Worm (Caenorhabditis elegans): ENCODE data around the gene F09E5.14.

F09E5.14 gene

DNA sequence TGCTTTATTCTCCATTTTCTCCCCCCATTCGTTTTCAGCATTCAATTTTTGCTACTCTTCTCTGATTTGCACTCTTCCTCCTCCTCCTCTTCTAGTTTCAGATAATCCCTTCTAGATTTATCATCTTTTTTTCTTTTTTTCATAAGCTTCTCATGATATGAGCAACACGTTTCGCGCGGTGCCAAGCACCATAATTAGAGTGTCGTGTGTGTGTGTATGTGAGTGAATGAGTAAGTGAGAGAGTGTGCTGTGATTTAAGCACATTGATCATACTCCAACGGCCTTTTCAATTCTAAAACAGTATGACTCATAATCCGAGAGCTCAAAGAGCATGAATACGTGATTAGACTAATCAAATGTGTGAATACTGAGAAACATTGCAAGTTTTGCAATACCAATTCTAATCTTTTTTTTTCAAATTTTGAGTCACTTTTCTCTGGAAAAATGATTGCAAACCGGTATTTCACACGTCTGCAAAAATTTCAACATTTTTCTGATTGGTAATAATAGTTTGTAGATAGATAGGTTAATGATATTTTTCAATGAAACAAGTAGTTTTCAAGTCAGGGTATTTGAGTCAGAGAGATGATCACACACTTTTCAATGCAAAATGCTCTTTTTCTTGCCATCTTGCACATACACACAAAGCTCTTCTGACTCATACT is 9.2 kb downstream of the F09E5.14 start:
- TF ChIP-seq ekl-4 (GFP tag; IDR thresholded peaks at IDR 0.05) (no peak), nhr-90 (tag; optimal IDR thresholded peaks at IDR 0.05) (no peak), chd-7 (tag; optimal IDR thresholded peaks at IDR 0.05) (peak; percentile 15), B0261.1 (tag; optimal IDR thresholded peaks at IDR 0.05) (no peak), die-1 (tag; optimal IDR thresholded peaks at IDR 0.05) (no peak), rpc-1 (optimal IDR thresholded peaks at IDR 0.05) (no peak), rpc-1 (tag; optimal IDR thresholded peaks at IDR 0.05) (no peak), lsl-1 (GFP tag; optimal IDR thresholded peaks at IDR 0.05) (no peak)

ce11 chrII:5334628-5335027 is 10.0 kb downstream of the F09E5.14 start:
- TF ChIP-seq snpc-1.1 (tag; optimal IDR thresholded peaks at IDR 0.05; ENCODE audit: insufficient read depth) = no peak
- TF ChIP-seq ztf-6 (GFP tag; IDR thresholded peaks at IDR 0.05) = no peak
- TF ChIP-seq hlh-12 (tag; optimal IDR thresholded peaks at IDR 0.05) = no peak
- no peak for TF ChIP-seq ztf-26 (tag; optimal IDR thresholded peaks at IDR 0.05)
- TF ChIP-seq C17E4.6 (GFP tag; IDR thresholded peaks at IDR 0.05) = no peak
- no peak for TF ChIP-seq hsf-1 (GFP tag; IDR thresholded peaks at IDR 0.05)
- no peak for TF ChIP-seq F37B4.10 (GFP tag; IDR thresholded peaks at IDR 0.05)

DNA sequence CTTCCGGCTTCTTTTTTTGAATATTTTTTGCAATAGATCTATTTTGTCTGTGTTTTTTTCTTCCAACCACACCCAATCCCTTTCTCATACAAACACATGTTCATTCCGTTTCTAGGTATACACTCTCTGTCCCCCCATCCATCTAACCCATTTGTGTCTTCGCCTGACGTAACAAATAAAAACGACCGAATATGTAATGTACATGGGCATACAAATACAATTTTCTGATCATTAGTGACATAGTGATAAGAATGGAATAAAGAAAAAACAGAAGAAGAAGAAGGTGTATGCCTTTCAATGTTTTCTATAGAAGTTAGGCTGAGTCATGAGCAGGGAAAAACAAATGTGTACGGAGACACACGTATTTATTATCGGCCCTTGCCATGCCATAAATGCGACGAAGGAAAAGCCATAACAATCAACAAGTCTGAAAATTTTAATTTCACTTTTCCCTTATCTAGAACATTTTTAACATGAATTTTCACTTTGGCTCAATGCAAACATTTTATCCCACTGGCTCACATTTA is 10.9 kb downstream of the F09E5.14 start:
- TF ChIP-seq snpc-3.4 (tag; optimal IDR thresholded peaks at IDR 0.05) = peak; percentile 38
- TF ChIP-seq B0261.1 (tag; optimal IDR thresholded peaks at IDR 0.05) = no peak

DNA sequence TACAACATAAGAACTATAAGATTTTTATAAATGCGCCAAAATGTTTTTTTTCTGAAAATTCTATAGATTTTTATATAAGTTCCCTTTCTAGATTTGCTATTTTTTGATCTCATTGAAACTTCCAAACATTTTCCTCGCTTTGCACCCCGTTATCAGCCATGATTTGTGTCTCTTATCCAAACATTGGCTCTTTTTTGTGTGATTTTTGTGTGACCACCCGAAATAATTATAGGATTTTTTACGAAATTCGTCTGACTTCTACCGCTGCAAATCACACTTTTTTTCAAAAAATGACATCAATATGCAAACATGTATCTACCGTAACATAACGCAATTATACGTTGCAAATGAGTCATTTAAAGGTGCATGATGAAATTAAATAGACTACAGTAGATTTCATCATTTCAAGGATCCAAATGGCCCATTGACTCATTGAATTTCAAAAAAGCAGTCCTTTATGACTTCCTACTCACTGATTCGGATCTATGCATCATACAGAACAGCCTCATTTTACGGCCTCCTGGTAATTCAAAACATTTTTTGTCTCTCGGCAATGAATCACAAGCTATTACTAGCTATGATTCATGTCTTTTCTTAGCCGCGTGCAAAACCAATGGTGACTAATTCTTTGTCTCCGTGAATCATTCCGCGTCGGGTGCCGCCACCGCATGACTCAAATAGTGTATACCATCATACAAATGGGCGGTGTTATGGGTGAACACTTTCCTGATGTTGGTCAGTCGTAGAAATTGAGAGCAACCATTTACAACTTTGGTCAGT is 12.1 kb downstream of the F09E5.14 start:
- TF ChIP-seq B0336.3 (GFP tag; IDR thresholded peaks at IDR 0.05) (no peak), gei-17 (GFP tag; optimal IDR thresholded peaks at IDR 0.05) (no peak), Y95B8A.8 (GFP tag; IDR thresholded peaks at IDR 0.05) (no peak), ccch-3 (GFP tag; optimal IDR thresholded peaks at IDR 0.05) (no peak), zim-3 (tag; optimal IDR thresholded peaks at IDR 0.05) (no peak), lag-1 (GFP tag; IDR thresholded peaks at IDR 0.05) (no peak), cebp-1 (GFP tag; IDR thresholded peaks at IDR 0.05) (no peak), cebp-1 (tag; optimal IDR thresholded peaks at IDR 0.05) (peak; percentile 28), F23B12.7 (tag; optimal IDR thresholded peaks at IDR 0.05; ENCODE audit: insufficient read depth) (no peak), nfyb-1 (GFP tag; IDR thresholded peaks at IDR 0.05) (0 out of 2 replicates have a peak, but pooled peaks have one; percentile 12), mxl-1 (tag; optimal IDR thresholded peaks at IDR 0.05) (no peak)

DNA sequence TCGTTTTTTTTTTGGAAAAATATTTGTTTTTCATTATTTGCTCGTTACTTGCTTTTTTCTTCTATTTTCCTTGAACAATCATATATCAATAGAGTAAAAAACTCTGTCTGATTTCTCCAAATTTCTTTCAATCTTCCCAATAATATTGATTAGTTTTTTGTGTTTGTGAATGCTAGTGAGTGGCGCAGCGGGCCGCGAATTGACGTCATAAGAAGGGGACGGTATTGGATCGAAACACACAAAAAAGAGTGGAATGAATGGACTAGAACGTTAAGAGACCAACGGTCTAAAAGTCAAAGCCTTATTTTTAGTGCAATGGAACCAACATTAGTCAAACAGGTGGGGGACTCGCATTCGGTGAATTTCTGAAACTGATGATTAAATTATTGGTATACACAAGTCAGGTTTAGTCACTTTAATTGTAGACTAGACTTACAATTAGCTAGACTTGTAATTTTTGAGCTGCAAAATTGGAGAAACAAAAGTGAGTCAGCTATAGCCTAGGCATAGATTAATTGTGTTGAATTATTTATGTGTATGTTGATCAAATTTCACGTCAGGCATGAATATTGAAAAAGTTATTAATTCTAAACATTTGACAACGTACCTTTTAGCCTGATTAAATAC is 12.9 kb downstream of the F09E5.14 start:
- TF ChIP-seq zim-3 (tag; optimal IDR thresholded peaks at IDR 0.05) (peak; percentile 3), F23B12.7 (tag; optimal IDR thresholded peaks at IDR 0.05; ENCODE audit: insufficient read depth) (no peak), repo-1 (tag; optimal IDR thresholded peaks at IDR 0.05) (peak; percentile 18), T07F8.4 (tag; optimal IDR thresholded peaks at IDR 0.05) (no peak), F33H1.4 (GFP tag; IDR thresholded peaks at IDR 0.05) (no peak)

Data from whole organism, young adult.